Fruit fly (Drosophila melanogaster) S2 (cell line): ENCODE measurements around the gene eco.

Experiments used
- CG8478 ChIP-seq: fragments of >200 bp; optimal IDR thresholded peaks from 2 replicates; lab custom pipeline; 2018
- CTCF ChIP-seq, 2 experiments: fragments of >200 bp; optimal IDR thresholded peaks; 2 replicates each; lab custom pipeline; 2018

- TF ChIP-seq CTCF (optimal IDR thresholded peaks at IDR 0.05; lab: Kevin White, UChicago), result no peak
- TF ChIP-seq CG8478 (lab: Kevin White, UChicago), result no peak
Measured at dm6 chr3L:7323348-7323747, 15.8 kb downstream of the eco start, which contains the start of the genes RhoGEF4 and Rint1.
